Worm (Caenorhabditis elegans): ENCODE measurements around the gene bra-2.

Gene bra-2

ce11 chrIII:887874-888299 lies 23.2 kb upstream of the bra-2 start (continued):
- peak; percentile 87 for TF ChIP-seq unc-86 (tag; optimal IDR thresholded peaks at IDR 0.05)
- peak; percentile 90 for TF ChIP-seq fkh-8 (tag; optimal IDR thresholded peaks at IDR 0.05)
- TF ChIP-seq lsy-2 (tag; optimal IDR thresholded peaks at IDR 0.05), result peak; percentile 62 to 76
- peak; percentile 58 for TF ChIP-seq isw-1 (GFP tag; IDR thresholded peaks at IDR 0.05)
- TF ChIP-seq tbx-2 (tag; optimal IDR thresholded peaks at IDR 0.05), result peak; percentile 77
- peak; percentile 40 for TF ChIP-seq nhr-77 (tag; optimal IDR thresholded peaks at IDR 0.05)
- TF ChIP-seq aly-2 (tag; optimal IDR thresholded peaks at IDR 0.05), result peak; percentile 60
- peak; percentile 55 to 69 for TF ChIP-seq mdl-1 (tag; optimal IDR thresholded peaks at IDR 0.05)
- TF ChIP-seq unc-62 (GFP tag; optimal IDR thresholded peaks at IDR 0.05), result no peak
- peak; percentile 48; the same call in 1 of the 2 replicates for TF ChIP-seq mab-9 (GFP tag; IDR thresholded peaks at IDR 0.05)
- peak; percentile 65 for TF ChIP-seq xbp-1 (tag; optimal IDR thresholded peaks at IDR 0.05)
- TF ChIP-seq alr-1 (tag; optimal IDR thresholded peaks at IDR 0.05; ENCODE audit: borderline replicate concordance), result no peak
- peak; percentile 44 for TF ChIP-seq zag-1 (tag; optimal IDR thresholded peaks at IDR 0.05)
- no peak for TF ChIP-seq elt-2 (tag; optimal IDR thresholded peaks at IDR 0.05)
- TF ChIP-seq unc-98 (GFP tag; IDR thresholded peaks at IDR 0.05), result no peak
- peak; percentile 59 for TF ChIP-seq mep-1 (tag; optimal IDR thresholded peaks at IDR 0.05)
- TF ChIP-seq blmp-1 (tag; optimal IDR thresholded peaks at IDR 0.05), result peak; percentile 97
- TF ChIP-seq jun-1 (tag; optimal IDR thresholded peaks at IDR 0.05), result peak; percentile 77
- peak; percentile 75 for TF ChIP-seq rnt-1 (tag; optimal IDR thresholded peaks at IDR 0.05)
- peak; percentile 38 to 65 (median 62) for TF ChIP-seq ceh-82 (tag; optimal IDR thresholded peaks at IDR 0.05)
- TF ChIP-seq vab-15 (tag; optimal IDR thresholded peaks at IDR 0.05), result no peak
- peak; percentile 4 for TF ChIP-seq F16B12.6 (tag; optimal IDR thresholded peaks at IDR 0.05)

- TF ChIP-seq unc-30 (tag; optimal IDR thresholded peaks at IDR 0.05) (no peak), ces-1 (GFP tag; optimal IDR thresholded peaks at IDR 0.05) (no peak), skn-1 (tag; optimal IDR thresholded peaks at IDR 0.05) (peak; percentile 0), egl-13 (tag; optimal IDR thresholded peaks at IDR 0.05) (peak; percentile 29), egl-27 (tag; optimal IDR thresholded peaks at IDR 0.05) (no peak), sup-37 (GFP tag; optimal IDR thresholded peaks at IDR 0.05) (no peak), efl-1 (optimal IDR thresholded peaks at IDR 0.05) (peak in 1 of 2 experiments; percentile 7), efl-1 (GFP tag; optimal IDR thresholded peaks at IDR 0.05 in 1 of 2) (peak; percentile 16 to 28), mef-2 (tag; optimal IDR thresholded peaks at IDR 0.05) (no peak), lsy-2 (tag; optimal IDR thresholded peaks at IDR 0.05) (peak; percentile 49 to 73), dpl-1 (GFP tag; optimal IDR thresholded peaks at IDR 0.05) (peak in 1 of 3 experiments; percentile 45), nhr-47 (tag; optimal IDR thresholded peaks at IDR 0.05) (peak; percentile 1), nhr-85 (tag) (peak; percentile 7), fkh-8 (tag; optimal IDR thresholded peaks at IDR 0.05) (peak; percentile 59), nhr-71 (tag; optimal IDR thresholded peaks at IDR 0.05) (peak; percentile 37), vab-15 (tag; optimal IDR thresholded peaks at IDR 0.05) (no peak), mdl-1 (tag; optimal IDR thresholded peaks at IDR 0.05) (peak in 1 of 2 experiments; percentile 1), unc-86 (tag; optimal IDR thresholded peaks at IDR 0.05) (no peak), tlp-1 (tag; optimal IDR thresholded peaks at IDR 0.05) (no peak)
These were observed 22.0 kb upstream of the bra-2 start for ce11 chrIII:888983-889549.

- TF ChIP-seq vab-15 (tag; optimal IDR thresholded peaks at IDR 0.05) (no peak), lin-35 (GFP tag; optimal IDR thresholded peaks at IDR 0.05) (peak in 1 of 2 experiments; percentile 10)
These were observed 20.0 kb upstream of the bra-2 start, which contains the start of gene T24C4.10 for ce11 chrIII:891014-891413. Gene T24C4.10, minus strand, starts transcription at chrIII:891243.

- TF ChIP-seq nhr-19 (GFP tag; conservative IDR thresholded peaks at IDR 0.05) (no peak), vab-15 (tag; optimal IDR thresholded peaks at IDR 0.05) (no peak), lin-15B (tag; optimal IDR thresholded peaks at IDR 0.05) (peak; percentile 1), hlh-4 (tag; optimal IDR thresholded peaks at IDR 0.05) (no peak), alr-1 (tag; optimal IDR thresholded peaks at IDR 0.05; ENCODE audit: borderline replicate concordance) (no peak), lin-35 (GFP tag; optimal IDR thresholded peaks at IDR 0.05) (peak in 1 of 2 experiments; percentile 43), dpl-1 (GFP tag; optimal IDR thresholded peaks at IDR 0.05) (peak in 2 of 3 experiments; percentile 7 to 18), efl-1 (optimal IDR thresholded peaks at IDR 0.05) (no peak), efl-1 (GFP tag; optimal IDR thresholded peaks at IDR 0.05 in 1 of 2) (peak; percentile 10 to 71), blmp-1 (tag; optimal IDR thresholded peaks at IDR 0.05) (peak; percentile 37)
These were observed 15.5 kb upstream of the bra-2 start, which contains the start of the genes ztf-18 and F23H11.2 for ce11 chrIII:895525-895924. Gene ztf-18, minus strand, starts transcription at chrIII:895712. Gene F23H11.2, plus strand, starts transcription at chrIII:895747.

All from whole organism, L1 larva.